Fruit fly (Drosophila melanogaster) Kc167 (cell line): Measurements from ENCODE around the gene Tpst.

Experiments
- Myc ChIP-seq: fragments of >200 bp; optimal IDR thresholded peaks from 2 replicates; lab custom pipeline; 2017; ENCODE audit warnings: missing external identifiers
- Sin3A ChIP-seq: fragments of >200 bp; optimal IDR thresholded peaks from 2 replicates; lab custom pipeline; 2018; ENCODE audit warnings: missing external identifiers
- h ChIP-seq: fragments of >200 bp; optimal IDR thresholded peaks from 3 replicates; lab custom pipeline; 2018; ENCODE audit warnings: missing external identifiers
- insv ChIP-seq: fragments of >200 bp; optimal IDR thresholded peaks from 3 replicates; lab custom pipeline; 2018; ENCODE audit warnings: missing external identifiers
- psq ChIP-seq: fragments of >200 bp; optimal IDR thresholded peaks from 2 replicates; lab custom pipeline; 2017; ENCODE audit warnings: missing external identifiers
- ttk ChIP-seq: sonication (Bioruptor generic); optimal IDR thresholded peaks from 2 replicates; lab custom pipeline; 2017; ENCODE audit warnings: missing external identifiers

The Tpst gene

DNA sequence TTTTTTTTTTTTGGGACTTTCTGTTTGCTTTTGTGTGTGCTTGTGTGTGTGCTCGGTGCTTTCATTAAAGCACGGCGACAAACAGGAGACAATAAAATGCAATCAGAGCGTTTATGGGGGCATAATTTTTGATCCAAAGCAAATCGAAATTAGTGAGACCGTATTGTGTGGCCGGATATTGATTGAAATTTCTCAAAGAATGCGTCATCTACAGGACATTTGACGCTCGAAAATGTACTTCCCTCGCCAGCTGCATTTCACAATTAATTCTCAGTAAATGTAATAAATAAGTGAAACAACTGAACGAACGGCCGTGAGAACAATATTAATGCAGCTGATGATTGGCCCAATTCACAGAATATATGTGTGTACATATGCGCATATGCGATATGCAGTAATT, 65.8 kb downstream of the Tpst start:
- TF ChIP-seq h (lab: Kevin White, UChicago): no peak
- TF ChIP-seq psq (lab: Kevin White, UChicago): no peak

DNA sequence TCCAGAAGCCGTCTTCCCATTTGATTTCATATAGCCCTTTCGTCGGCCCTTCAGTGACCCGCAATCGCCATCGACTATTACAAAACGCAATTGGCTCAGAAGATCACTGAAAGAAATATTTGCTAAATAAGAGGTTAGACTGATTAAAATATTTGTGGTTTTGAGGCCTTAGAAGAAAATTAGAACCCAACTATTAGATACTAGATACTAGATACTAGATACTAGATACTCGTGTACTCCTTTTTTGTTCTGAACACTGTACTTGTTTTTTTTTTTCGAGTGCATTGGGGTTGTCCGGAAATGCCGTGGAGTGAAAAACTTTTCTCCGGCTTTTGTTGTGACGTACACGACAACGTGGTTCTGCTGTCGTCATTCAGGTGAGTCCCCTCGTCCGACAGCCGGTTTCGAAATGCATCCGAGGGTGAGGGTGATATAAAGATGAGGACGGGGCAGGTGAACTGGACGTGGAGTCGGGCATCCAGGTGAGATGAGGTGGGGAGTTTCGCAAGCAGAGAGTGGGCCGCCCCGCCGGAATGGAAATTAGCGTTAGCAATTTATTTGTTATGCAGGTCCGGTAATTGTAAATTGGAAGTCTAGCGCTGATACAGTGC, 66.8 kb downstream of the Tpst start:
- TF ChIP-seq Sin3A (lab: Kevin White, UChicago): no peak
- no peak for TF ChIP-seq Myc (lab: Kevin White, UChicago)
- TF ChIP-seq insv (lab: Kevin White, UChicago): no peak
- TF ChIP-seq h (lab: Kevin White, UChicago): no peak
- no peak for TF ChIP-seq ttk (lab: Kevin White, UChicago)
- TF ChIP-seq psq (lab: Kevin White, UChicago): no peak

DNA sequence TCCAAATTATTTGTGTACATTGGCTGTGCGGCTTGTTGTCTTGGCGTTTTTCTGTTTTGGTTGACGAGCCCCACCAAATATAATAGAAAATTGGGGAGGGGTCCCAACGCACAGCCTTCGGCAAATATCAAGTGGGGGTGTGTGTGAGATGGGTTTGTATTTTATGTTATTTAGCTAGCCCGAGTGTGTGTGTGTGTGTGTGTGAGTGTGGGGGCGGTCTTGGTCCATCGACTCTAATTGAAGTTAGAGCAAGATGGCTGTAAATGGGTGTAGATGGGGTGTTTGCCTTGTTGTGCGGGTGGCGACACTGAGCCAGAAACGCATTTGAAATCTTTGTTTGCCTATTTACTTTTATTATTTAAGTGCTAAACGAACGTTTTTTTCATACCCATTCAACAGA, 69.0 kb downstream of the Tpst start:
- TF ChIP-seq ttk (lab: Kevin White, UChicago) (no peak), Myc (lab: Kevin White, UChicago) (no peak), Sin3A (lab: Kevin White, UChicago) (no peak), h (lab: Kevin White, UChicago) (no peak), psq (lab: Kevin White, UChicago) (no peak), insv (lab: Kevin White, UChicago) (no peak)

DNA sequence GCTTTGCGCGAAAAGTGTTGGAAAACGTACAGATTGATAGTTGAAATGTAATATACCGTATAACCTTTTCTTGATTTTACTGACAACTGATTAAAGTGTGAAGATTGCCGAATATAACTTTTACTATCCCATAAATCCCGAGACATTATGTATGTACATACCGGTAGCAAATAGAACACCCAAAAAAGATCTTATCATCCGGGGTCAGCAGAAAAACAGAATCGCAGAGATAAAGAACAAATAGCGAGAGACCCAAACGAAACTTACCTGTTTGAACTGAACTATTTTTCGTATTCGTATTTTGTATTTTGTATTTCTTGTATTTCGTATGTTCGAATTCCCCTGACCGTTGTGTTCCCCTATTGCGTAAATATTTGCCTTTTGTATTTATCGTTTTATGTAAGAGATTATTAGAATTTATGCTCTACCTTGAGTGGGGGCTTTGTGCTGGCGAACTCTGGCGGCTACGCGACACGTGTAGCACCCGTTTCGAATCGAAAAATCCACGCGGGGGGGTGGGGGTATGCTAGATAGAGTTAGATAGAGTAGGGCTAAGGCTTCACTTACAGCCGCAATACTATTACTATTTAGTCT, 69.8 kb downstream of the Tpst start:
- TF ChIP-seq Sin3A (lab: Kevin White, UChicago): no peak
- TF ChIP-seq insv (lab: Kevin White, UChicago): no peak
- TF ChIP-seq Myc (lab: Kevin White, UChicago): no peak
- TF ChIP-seq ttk (lab: Kevin White, UChicago): no peak
- TF ChIP-seq psq (lab: Kevin White, UChicago): no peak
- no peak for TF ChIP-seq h (lab: Kevin White, UChicago)

DNA sequence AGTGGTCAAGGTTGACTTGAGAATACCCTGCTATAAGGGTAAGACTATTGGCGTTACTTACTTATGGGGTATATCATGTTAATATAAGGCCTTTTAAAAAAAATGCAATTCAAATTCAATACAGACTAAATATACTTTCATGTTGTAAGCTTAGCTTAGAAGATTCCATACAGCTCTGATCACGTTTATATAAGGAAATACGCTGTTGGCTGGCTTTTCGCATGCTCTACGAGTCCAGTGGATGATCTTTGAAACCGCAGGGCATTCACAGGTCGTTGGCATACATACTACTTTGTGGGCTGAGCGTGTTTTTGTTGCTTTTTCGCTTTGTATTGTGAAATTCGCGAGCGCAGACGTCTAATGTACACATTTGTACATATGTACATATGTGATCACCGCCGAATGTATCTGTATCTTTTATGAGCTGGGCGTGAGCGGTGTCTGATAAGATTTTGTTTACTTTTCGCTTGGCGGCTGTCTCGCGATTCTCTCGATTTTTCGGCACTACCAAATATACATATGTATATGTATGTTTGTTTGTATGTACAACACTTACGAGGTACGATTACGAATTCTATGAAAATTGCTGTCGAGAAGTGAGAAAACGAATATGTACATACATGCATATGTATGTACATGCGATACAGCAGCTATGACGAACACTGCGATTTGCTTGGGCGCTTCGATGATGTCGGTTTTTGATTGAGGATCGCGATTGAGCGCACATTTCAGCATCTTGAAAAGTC, 70.8 kb downstream of the Tpst start:
- TF ChIP-seq h (lab: Kevin White, UChicago): no peak
- no peak for TF ChIP-seq psq (lab: Kevin White, UChicago)
- no peak for TF ChIP-seq insv (lab: Kevin White, UChicago)
- TF ChIP-seq ttk (lab: Kevin White, UChicago): no peak
- TF ChIP-seq Sin3A (lab: Kevin White, UChicago): no peak
- TF ChIP-seq Myc (lab: Kevin White, UChicago): no peak

DNA sequence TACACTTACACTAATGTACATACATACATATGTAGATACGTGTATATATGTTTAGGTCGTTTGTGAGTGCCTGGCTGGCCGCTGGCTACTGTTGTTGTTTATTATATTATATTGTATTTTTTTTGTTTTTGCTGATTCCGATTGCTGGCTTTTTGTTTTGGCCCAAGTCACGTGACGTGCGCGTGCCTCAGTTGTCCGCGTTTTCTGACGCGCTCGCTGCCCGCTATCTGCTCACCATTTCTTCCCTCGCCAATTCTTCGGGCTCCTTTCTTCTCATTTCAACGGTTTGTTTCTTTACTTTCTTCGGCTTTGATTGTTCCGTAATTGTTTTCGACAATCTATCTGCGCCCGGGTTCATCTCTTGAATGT, 71.4 kb downstream of the Tpst start:
- TF ChIP-seq h (lab: Kevin White, UChicago) (no peak), insv (lab: Kevin White, UChicago) (no peak), Sin3A (lab: Kevin White, UChicago) (no peak), ttk (lab: Kevin White, UChicago) (no peak), psq (lab: Kevin White, UChicago) (no peak)

DNA sequence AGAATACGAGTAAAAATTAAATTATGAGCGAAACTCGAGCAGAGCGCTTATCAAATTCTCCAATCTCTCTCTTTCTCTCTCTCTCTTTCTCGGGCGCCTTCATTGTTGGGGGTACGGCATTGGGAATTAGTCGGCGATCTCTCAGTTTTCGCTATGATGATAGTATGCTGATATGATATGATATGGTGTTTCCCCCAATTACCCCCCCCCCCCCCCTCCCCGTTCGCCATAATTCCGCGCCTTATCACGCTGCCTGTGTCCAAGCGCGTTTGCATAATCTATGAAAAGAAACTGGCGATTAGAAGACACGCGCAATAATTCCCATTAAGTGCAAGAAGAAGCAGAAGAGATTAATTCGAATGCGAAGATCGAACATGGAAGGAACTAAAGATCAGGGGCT, 73.2 kb downstream of the Tpst start:
- no peak for TF ChIP-seq Myc (lab: Kevin White, UChicago)
- TF ChIP-seq Sin3A (lab: Kevin White, UChicago): no peak
- TF ChIP-seq psq (lab: Kevin White, UChicago): no peak
- no peak for TF ChIP-seq ttk (lab: Kevin White, UChicago)
- TF ChIP-seq h (lab: Kevin White, UChicago): no peak
- TF ChIP-seq insv (lab: Kevin White, UChicago): no peak

DNA sequence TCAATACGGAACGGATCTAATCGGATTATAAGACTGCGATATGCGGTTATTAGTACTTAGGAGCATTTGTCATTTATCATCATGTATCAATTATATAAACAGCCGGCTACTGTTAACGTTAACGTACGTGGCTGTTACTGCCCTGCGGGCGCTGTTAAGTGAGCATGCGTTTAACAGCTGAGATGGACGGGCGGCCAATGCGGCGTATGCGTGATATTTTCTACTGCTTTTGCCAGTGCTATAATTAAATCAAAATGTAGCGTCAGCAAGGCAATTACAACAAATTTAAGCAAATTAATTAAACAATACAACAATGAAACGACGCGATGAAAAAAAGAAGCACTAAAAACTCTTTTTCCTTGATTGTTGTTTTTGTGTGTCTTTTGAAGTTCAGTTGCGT, 74.0 kb downstream of the Tpst start:
- no peak for TF ChIP-seq psq (lab: Kevin White, UChicago)
- TF ChIP-seq Sin3A (lab: Kevin White, UChicago): no peak
- TF ChIP-seq ttk (lab: Kevin White, UChicago): no peak
- no peak for TF ChIP-seq insv (lab: Kevin White, UChicago)
- TF ChIP-seq h (lab: Kevin White, UChicago): no peak
- TF ChIP-seq Myc (lab: Kevin White, UChicago): no peak

DNA sequence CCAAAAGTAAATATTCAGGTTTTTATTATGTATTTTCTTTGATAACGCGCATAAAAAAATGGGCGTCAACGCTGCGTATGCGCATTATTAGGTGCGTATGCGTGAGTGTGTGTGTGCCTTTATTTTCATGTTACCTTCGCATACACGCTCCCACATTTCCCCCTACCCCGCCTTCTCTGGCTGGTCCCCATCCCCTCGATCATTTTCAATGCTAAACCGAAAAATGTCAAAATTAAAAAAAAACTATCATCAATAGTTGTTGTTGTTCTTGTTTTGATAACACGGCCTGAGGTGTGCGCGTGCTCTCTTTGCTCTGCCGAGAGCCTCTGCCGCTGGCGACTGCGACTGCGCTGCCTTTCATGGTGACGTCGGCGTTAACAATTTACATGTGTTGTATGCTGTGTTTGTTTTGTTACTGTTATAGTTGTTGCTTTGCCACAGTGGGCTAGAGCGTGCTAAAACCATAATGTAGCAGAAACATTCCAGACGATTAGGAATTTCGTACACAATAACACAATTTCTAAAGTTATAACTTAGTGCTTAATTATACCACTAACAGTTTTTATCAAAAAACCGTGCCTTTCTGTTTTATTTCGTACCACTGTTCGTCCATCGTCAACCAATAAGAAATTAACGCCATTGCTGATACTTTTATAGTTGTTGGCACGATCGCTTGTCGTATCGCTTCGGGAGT, 76.5 kb downstream of the Tpst start:
- TF ChIP-seq ttk (lab: Kevin White, UChicago) (no peak), insv (lab: Kevin White, UChicago) (no peak), h (lab: Kevin White, UChicago) (no peak)

DNA sequence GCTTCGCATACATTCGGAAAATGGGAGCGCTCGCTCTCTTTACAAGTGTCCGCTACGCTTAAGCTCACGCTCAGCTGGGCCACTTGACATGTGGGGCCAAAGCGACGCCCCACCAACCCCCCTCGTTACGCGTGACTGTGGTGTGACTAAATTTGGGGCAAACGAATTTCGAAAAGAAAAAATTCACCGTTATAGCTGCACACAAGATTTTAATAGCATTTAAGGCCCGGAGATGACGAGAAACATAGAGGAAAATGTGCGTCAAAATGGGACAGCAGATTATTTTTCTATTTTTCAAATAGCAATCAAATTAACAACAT, 77.0 kb downstream of the Tpst start:
- no peak for TF ChIP-seq Myc (lab: Kevin White, UChicago)
- no peak for TF ChIP-seq h (lab: Kevin White, UChicago)
- TF ChIP-seq Sin3A (lab: Kevin White, UChicago): no peak

DNA sequence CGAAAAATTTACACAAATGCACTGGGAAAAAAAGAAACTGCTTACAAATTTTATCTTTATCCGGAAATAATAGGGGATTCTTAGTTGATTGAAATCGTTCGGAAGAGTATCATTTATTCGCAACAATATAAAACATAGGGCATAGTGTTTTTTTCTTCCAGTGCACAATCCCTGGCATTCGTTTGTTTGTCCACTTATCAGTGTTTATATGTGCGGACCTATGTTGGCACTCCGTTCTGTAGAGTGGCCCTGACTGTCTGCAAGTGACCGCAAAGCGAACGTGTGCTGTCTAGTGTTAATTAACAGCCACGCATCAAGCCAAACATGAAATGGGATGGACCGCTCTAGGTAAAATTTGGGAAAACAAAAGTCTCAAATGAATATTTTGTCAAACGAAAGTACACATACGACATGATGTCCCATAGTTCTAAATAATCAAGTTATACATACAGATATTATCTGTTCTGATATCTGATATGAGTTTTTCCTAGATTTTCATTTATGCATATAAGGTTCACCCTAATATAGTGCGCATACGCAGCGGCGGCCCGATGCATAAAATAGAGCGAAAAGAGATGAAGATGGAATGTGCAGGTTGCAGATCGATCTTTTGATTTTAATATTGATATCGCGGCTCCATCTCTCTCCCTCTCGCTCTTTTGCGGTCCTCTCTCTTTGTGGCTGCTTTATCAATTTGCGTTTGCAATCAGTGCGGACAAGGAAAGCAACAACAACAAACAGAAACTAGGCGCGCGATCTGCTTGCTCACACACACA, 77.7 kb downstream of the Tpst start:
- no peak for TF ChIP-seq Myc (lab: Kevin White, UChicago)
- TF ChIP-seq h (lab: Kevin White, UChicago): no peak
- TF ChIP-seq insv (lab: Kevin White, UChicago): no peak
- TF ChIP-seq Sin3A (lab: Kevin White, UChicago): no peak
- no peak for TF ChIP-seq ttk (lab: Kevin White, UChicago)
- no peak for TF ChIP-seq psq (lab: Kevin White, UChicago)
